Worm (Caenorhabditis elegans) whole organism, late embryonic: ENCODE data around the gene cpd-2.
"Not testable (repeated sequence)": the region's sequence is repeated elsewhere in the genome, so short reads cannot be mapped to it uniquely, and the experiment has no call there.

Source experiments
- C38D4.7 ChIP-seq: fragments of 200-800 bp; sonication (Bioruptor generic); optimal IDR thresholded peaks from 2 replicates; lab custom pipeline; 2018; ENCODE audit warnings: mild to moderate bottlenecking, missing genetic modification characterization, moderate library complexity, missing compliant biosample characterization
- K02D7.2 ChIP-seq: sonication (generic microtip); optimal IDR thresholded peaks from 2 replicates; lab custom pipeline; 2017; ENCODE audit warnings: mild to moderate bottlenecking, missing genetic modification characterization, missing compliant biosample characterization
- K09A11.1 ChIP-seq: sonication (generic microtip); optimal IDR thresholded peaks from 2 replicates; lab custom pipeline; 2017; ENCODE audit warnings: antibody characterized with exemption, mild to moderate bottlenecking, missing genetic modification characterization, missing compliant biosample characterization; ENCODE audit not compliant: insufficient read depth
- Y22D7AL.16 ChIP-seq: sonication (generic microtip); optimal IDR thresholded peaks from 2 replicates; lab custom pipeline; 2016; ENCODE audit warnings: missing genetic modification characterization, missing compliant biosample characterization
- ahr-1 ChIP-seq: sonication (generic microtip); optimal IDR thresholded peaks from 2 replicates; lab custom pipeline; 2016; ENCODE audit warnings: missing genetic modification characterization, missing compliant biosample characterization
- ceh-18 ChIP-seq: sonication (generic microtip); optimal IDR thresholded peaks from 2 replicates; lab custom pipeline; 2016; ENCODE audit warnings: missing genetic modification characterization, missing compliant biosample characterization
- ceh-19 ChIP-seq: fragments of 200-800 bp; sonication (Bioruptor generic); optimal IDR thresholded peaks from 2 replicates; lab custom pipeline; 2018; ENCODE audit warnings: mild to moderate bottlenecking, missing genetic modification characterization, missing compliant biosample characterization
- ceh-2 ChIP-seq: sonication (generic microtip); optimal IDR thresholded peaks from 2 replicates; lab custom pipeline; 2016; ENCODE audit warnings: missing genotype, missing genetic modification characterization, missing compliant biosample characterization
- ceh-22 ChIP-seq: sonication (generic microtip); optimal IDR thresholded peaks from 2 replicates; lab custom pipeline; 2017; ENCODE audit warnings: missing biosample characterization, missing genetic modification characterization
- ceh-24 ChIP-seq: sonication (generic microtip); optimal IDR thresholded peaks from 2 replicates; lab custom pipeline; 2016; ENCODE audit warnings: mild to moderate bottlenecking, missing genetic modification characterization, missing compliant biosample characterization
- ceh-30 ChIP-seq: fragments of 150-350 bp; optimal IDR thresholded peaks from 2 replicates; lab custom pipeline; 2014; ENCODE audit warnings: missing biosample characterization, missing genetic modification characterization
- ceh-48 ChIP-seq: sonication (generic microtip); optimal IDR thresholded peaks from 2 replicates; lab custom pipeline; 2016; ENCODE audit warnings: missing genetic modification characterization, inconsistent platforms, missing compliant biosample characterization
- ceh-6 ChIP-seq: fragments of 200-800 bp; sonication (Bioruptor generic); optimal IDR thresholded peaks from 2 replicates; lab custom pipeline; 2018; ENCODE audit warnings: mild to moderate bottlenecking, missing genetic modification characterization, missing compliant biosample characterization
- ceh-9 ChIP-seq: sonication (generic microtip); optimal IDR thresholded peaks from 2 replicates; lab custom pipeline; 2016; ENCODE audit warnings: mild to moderate bottlenecking, missing genetic modification characterization, inconsistent platforms, missing compliant biosample characterization
- dmd-4 ChIP-seq: sonication (generic microtip); optimal IDR thresholded peaks from 2 replicates; lab custom pipeline; 2016; ENCODE audit warnings: borderline replicate concordance, missing genetic modification characterization, missing compliant biosample characterization
- elt-2 ChIP-seq: sonication (generic microtip); optimal IDR thresholded peaks from 2 replicates; lab custom pipeline; 2016; ENCODE audit warnings: missing genetic modification reagents, missing genetic modification characterization, missing compliant biosample characterization
- ets-4 ChIP-seq: sonication (generic microtip); optimal IDR thresholded peaks from 2 replicates; lab custom pipeline; 2016; ENCODE audit warnings: missing genetic modification characterization, missing compliant biosample characterization
- eyg-1 ChIP-seq: sonication (generic microtip); optimal IDR thresholded peaks from 2 replicates; lab custom pipeline; 2016; ENCODE audit warnings: missing genotype, missing genetic modification characterization, missing compliant biosample characterization
- fkh-10 ChIP-seq: fragments of 150-350 bp; optimal IDR thresholded peaks from 2 replicates; lab custom pipeline; 2014; ENCODE audit warnings: missing biosample characterization, missing genetic modification reagents, missing genetic modification characterization
- fkh-6 ChIP-seq: sonication (generic microtip); optimal IDR thresholded peaks from 2 replicates; lab custom pipeline; 2016; ENCODE audit warnings: missing genetic modification characterization, missing compliant biosample characterization
- gmeb-2 ChIP-seq: sonication (generic microtip); optimal IDR thresholded peaks from 2 replicates; lab custom pipeline; 2016; ENCODE audit warnings: missing genetic modification characterization, inconsistent platforms, missing compliant biosample characterization
- hlh-13 ChIP-seq: fragments of 200-800 bp; sonication (Bioruptor generic); optimal IDR thresholded peaks from 2 replicates; lab custom pipeline; 2018; ENCODE audit warnings: mild to moderate bottlenecking, missing genetic modification characterization, missing compliant biosample characterization
- hlh-15 ChIP-seq: sonication (generic microtip); optimal IDR thresholded peaks from 2 replicates; lab custom pipeline; 2016; ENCODE audit warnings: missing genetic modification characterization, missing compliant biosample characterization
- hlh-6 ChIP-seq: sonication (generic microtip); optimal IDR thresholded peaks from 2 replicates; lab custom pipeline; 2016; ENCODE audit warnings: missing genotype, missing genetic modification characterization, missing compliant biosample characterization
- hlh-8 ChIP-seq: sonication (generic microtip); optimal IDR thresholded peaks from 2 replicates; lab custom pipeline; 2016; ENCODE audit warnings: missing genotype, missing genetic modification characterization, missing compliant biosample characterization
- mec-3 ChIP-seq: sonication (generic microtip); optimal IDR thresholded peaks from 2 replicates; lab custom pipeline; 2016; ENCODE audit warnings: borderline replicate concordance, missing genetic modification characterization, missing compliant biosample characterization
- nhr-232 ChIP-seq: sonication (generic microtip); optimal IDR thresholded peaks from 2 replicates; lab custom pipeline; 2016; ENCODE audit warnings: missing genetic modification characterization, missing compliant biosample characterization
- pag-3 ChIP-seq: sonication (generic microtip); optimal IDR thresholded peaks from 2 replicates; lab custom pipeline; 2016; ENCODE audit warnings: missing compliant biosample characterization, missing genetic modification characterization, borderline replicate concordance
- pha-4 ChIP-seq: fragments of 150-350 bp; optimal IDR thresholded peaks from 2 replicates; lab custom pipeline; 2018; ENCODE audit warnings: missing biosample characterization, missing genetic modification reagents, missing genetic modification characterization
- pqm-1 ChIP-seq: sonication (generic microtip); optimal IDR thresholded peaks from 2 replicates; lab custom pipeline; 2016; ENCODE audit warnings: missing genetic modification characterization, missing compliant biosample characterization
- pros-1 ChIP-seq: fragments of 150-350 bp; optimal IDR thresholded peaks from 2 replicates; lab custom pipeline; 2014; ENCODE audit warnings: missing biosample characterization, missing genetic modification reagents, missing genetic modification characterization
- syd-9 ChIP-seq: sonication (generic microtip); optimal IDR thresholded peaks from 2 replicates; lab custom pipeline; 2016; ENCODE audit warnings: mild to moderate bottlenecking, missing genetic modification characterization, moderate library complexity, missing compliant biosample characterization
- tbx-2 ChIP-seq: sonication (generic microtip); optimal IDR thresholded peaks from 2 replicates; lab custom pipeline; 2016; ENCODE audit warnings: missing genetic modification characterization, missing compliant biosample characterization
- tbx-7 ChIP-seq: sonication (generic microtip); optimal IDR thresholded peaks from 2 replicates; lab custom pipeline; 2016; ENCODE audit warnings: missing genotype, missing genetic modification characterization, missing compliant biosample characterization
- unc-3 ChIP-seq, 2 experiments: fragments of 200-800 bp in 1 of 2; sonication (Bioruptor generic) in 1 of 2; sonication (generic microtip) in 1 of 2; conservative IDR thresholded peaks in 1 of 2; optimal IDR thresholded peaks in 1 of 2; 2 replicates each; pipeline versions ENCODE4 v1.3.6 to Lab custom; 2016 to 2022; ENCODE audit warnings: missing compliant biosample characterization in 2 of 2, missing genetic modification characterization in 2 of 2, missing genetic modification reagents in 1 of 2
- unc-55 ChIP-seq: sonication (generic microtip); optimal IDR thresholded peaks from 2 replicates; lab custom pipeline; 2017; ENCODE audit warnings: missing biosample characterization, missing genetic modification reagents, missing genetic modification characterization
- unc-86 ChIP-seq: sonication (generic microtip); optimal IDR thresholded peaks from 2 replicates; lab custom pipeline; 2016; ENCODE audit warnings: missing genetic modification characterization, missing compliant biosample characterization
- zip-5 ChIP-seq: sonication (generic microtip); optimal IDR thresholded peaks from 2 replicates; lab custom pipeline; 2016; ENCODE audit warnings: missing genetic modification characterization, missing compliant biosample characterization

The cpd-2 gene

DNA sequence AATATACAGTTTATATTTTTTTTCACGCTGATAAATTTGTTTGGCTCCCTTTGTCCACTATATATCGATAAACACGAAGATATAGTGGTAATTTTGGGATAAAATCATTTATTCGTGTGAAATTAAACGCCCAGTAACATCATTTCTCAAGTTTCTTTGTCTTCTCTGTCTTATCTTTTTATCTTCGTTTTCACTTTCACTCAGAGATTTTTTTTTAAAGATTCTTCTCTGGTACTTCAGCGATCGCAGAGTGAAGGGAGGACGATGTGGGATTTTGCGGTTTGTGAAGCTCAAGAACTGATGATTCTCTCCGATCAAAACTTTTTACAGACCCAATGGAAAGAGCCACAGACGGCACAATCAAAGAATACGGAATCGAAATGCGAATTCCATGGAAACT lies 12.7 kb downstream of the cpd-2 start, which contains the start of gene T27A8.3:
Gene T27A8.3 (plus strand): TSS at position 301 of the 400 bp plus-strand sequence.
- not testable (repeated sequence) for TF ChIP-seq nhr-232; hlh-8 (tag; lab: Kevin White, UChicago); tbx-7 (tag; lab: Kevin White, UChicago)

ce11 chrX:16067984-16068383 lies 18.3 kb downstream of the cpd-2 start:
- no peak for TF ChIP-seq ceh-9 (tag; lab: Kevin White, UChicago)
- TF ChIP-seq ceh-24 = no peak
- TF ChIP-seq ceh-6 (GFP tag; lab: Kevin White, UChicago) = no peak
- TF ChIP-seq gmeb-2 = no peak

- TF ChIP-seq elt-2 (tag; lab: Kevin White, UChicago) = no peak
- TF ChIP-seq ahr-1 (tag; lab: Kevin White, UChicago) = no peak
- no peak for TF ChIP-seq unc-55 (GFP tag; lab: Kevin White, UChicago)
- TF ChIP-seq unc-86 (tag; lab: Kevin White, UChicago) = no peak
- TF ChIP-seq syd-9 (tag; lab: Kevin White, UChicago) = no peak
- TF ChIP-seq unc-3 (GFP tag; conservative IDR thresholded peaks at IDR 0.05; lab: Robert Waterston, UW) = no peak
- no peak for TF ChIP-seq unc-3 (tag; optimal IDR thresholded peaks at IDR 0.05; lab: Kevin White, UChicago)
- no peak for TF ChIP-seq ceh-22 (tag; lab: Kevin White, UChicago)
- TF ChIP-seq, all 69 proteins: peak for 0
These were observed 22.9 kb downstream of the cpd-2 start, which contains the start of gene col-187 for ce11 chrX:16072595-16072994. col-187 (plus strand) TSS chrX:16072895.

DNA sequence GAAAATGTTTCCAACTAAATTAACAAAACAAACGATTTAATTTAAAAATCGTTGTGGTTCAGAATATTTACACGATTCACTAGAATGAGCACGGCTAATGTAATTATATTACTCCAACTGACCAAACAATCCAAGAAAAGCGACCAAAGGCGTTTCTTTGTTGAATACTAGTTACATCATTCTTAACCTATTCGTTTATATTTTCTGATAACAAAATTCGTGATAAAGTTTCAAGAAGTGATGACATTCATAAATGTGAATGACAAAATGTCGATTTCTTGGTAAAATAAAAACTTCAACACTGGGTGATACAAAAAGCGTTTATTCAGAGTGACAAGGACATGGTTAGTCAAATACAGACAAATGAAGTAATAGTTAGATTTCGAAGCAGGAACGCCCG lies 26.8 kb downstream of the cpd-2 start, which contains the start of gene C30F2.4:
Gene C30F2.4 (minus strand): TSS at position 101 of the 400 bp plus-strand sequence.
- TF ChIP-seq dmd-4 (tag; lab: Kevin White, UChicago) (no peak), hlh-6 (tag; lab: Kevin White, UChicago) (no peak)

ce11 chrX:16078695-16079094 lies 29.0 kb downstream of the cpd-2 start:
- TF ChIP-seq pqm-1 (tag; lab: Kevin White, UChicago) = no peak
- TF ChIP-seq ets-4 = no peak
- TF ChIP-seq dmd-4 (tag; lab: Kevin White, UChicago) = no peak
- TF ChIP-seq pros-1 (tag; lab: Kevin White, UChicago) = no peak
- no peak for TF ChIP-seq fkh-10 (GFP tag; lab: Kevin White, UChicago)
- no peak for TF ChIP-seq pha-4 (tag; lab: Kevin White, UChicago)
- TF ChIP-seq unc-3 (GFP tag; conservative IDR thresholded peaks at IDR 0.05; lab: Robert Waterston, UW) = no peak
- no peak for TF ChIP-seq unc-3 (tag; optimal IDR thresholded peaks at IDR 0.05; lab: Kevin White, UChicago)
- TF ChIP-seq hlh-13 (GFP tag; lab: Kevin White, UChicago) = no peak
- no peak for TF ChIP-seq K09A11.1 (tag; lab: Kevin White, UChicago)
- no peak for TF ChIP-seq K02D7.2 (tag; lab: Kevin White, UChicago)
- no peak for TF ChIP-seq eyg-1
- no peak for TF ChIP-seq ahr-1 (tag; lab: Kevin White, UChicago)
- no peak for TF ChIP-seq ceh-2 (tag; lab: Kevin White, UChicago)
- TF ChIP-seq, all 69 proteins: peak for 0

ce11 chrX:16082024-16082423 lies 32.4 kb downstream of the cpd-2 start, which contains the start of gene idpp-14:
idpp-14 (plus strand) TSS chrX:16082347.
- TF ChIP-seq ceh-30 (tag; lab: Kevin White, UChicago) (no peak), ceh-18 (tag; lab: Kevin White, UChicago) (no peak), ceh-48 (tag; lab: Kevin White, UChicago) (no peak), pros-1 (tag; lab: Kevin White, UChicago) (no peak), zip-5 (tag; lab: Kevin White, UChicago) (no peak), tbx-2 (tag; lab: Kevin White, UChicago) (no peak), ceh-19 (GFP tag; lab: Kevin White, UChicago) (no peak), C38D4.7 (GFP tag; lab: Kevin White, UChicago) (no peak), ceh-9 (tag; lab: Kevin White, UChicago) (no peak), fkh-6 (tag; lab: Kevin White, UChicago) (no peak), Y22D7AL.16 (no peak), ets-4 (no peak), pag-3 (tag; lab: Kevin White, UChicago) (no peak), hlh-6 (tag; lab: Kevin White, UChicago) (no peak), mec-3 (tag; lab: Kevin White, UChicago) (no peak), hlh-15 (no peak), ahr-1 (tag; lab: Kevin White, UChicago) (no peak), hlh-8 (tag; lab: Kevin White, UChicago) (no peak)
